Worm (Caenorhabditis elegans): ENCODE data around the gene F17C11.26.

The F17C11.26 gene

DNA sequence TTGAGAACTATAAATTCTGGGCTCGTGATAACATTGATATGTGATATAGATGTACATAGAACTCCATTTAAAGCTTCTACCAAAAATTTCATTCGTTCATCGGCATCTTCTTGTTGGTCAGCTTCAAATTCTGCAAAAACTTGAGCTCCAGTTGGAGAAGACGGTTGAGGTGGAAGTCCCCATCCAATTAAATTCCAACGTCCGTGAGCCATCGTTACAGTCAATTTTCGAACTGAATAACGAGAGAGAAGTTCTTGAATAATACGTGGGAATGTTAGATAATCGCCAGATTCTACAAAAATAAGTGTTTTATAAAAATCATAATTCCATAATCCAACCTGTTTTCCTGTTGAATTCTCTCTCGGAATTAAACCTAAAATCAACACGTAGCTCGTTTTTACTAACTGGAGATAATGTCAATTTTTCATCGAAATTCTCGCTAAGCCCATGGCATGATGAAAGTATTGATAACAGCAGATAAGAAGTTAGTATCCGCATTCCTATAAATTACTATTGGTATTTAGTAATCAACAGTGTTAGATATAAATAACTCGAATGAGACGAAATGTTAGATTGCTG, 17.2 kb downstream of the F17C11.26 start, which contains the start of gene pigt-1:
Gene pigt-1 (minus strand): TSS at position 500 of the 579 bp plus-strand sequence.
- TF ChIP-seq mec-3 (tag; optimal IDR thresholded peaks at IDR 0.05; ENCODE audit: borderline replicate concordance), result no peak

DNA sequence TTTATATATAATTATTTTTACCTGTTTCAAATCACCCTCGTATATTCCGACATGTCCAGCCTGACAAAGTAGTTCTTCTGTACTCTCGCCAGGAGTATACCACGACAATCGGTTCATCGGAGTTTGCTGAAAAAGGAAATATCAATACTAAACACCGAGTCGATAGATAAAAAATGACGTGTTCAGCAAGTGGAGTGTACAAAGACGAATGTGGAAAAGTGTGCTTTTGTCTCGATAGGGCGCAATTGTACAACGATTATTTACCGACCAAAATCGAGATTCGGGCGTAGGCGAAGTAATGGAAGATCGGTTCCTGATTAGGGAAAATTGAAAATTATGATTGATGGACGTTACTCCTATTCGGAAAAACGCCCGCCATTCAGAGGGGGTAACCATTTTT, 19.3 kb downstream of the F17C11.26 start, which contains the start of gene vps-36:
Gene vps-36 (minus strand): TSS at position 126 of the 400 bp plus-strand sequence.
- TF ChIP-seq elt-2 (tag; optimal IDR thresholded peaks at IDR 0.05) (peak; percentile 14), ceh-34 (tag; optimal IDR thresholded peaks at IDR 0.05) (no peak), ceh-24 (tag; optimal IDR thresholded peaks at IDR 0.05) (no peak)

DNA sequence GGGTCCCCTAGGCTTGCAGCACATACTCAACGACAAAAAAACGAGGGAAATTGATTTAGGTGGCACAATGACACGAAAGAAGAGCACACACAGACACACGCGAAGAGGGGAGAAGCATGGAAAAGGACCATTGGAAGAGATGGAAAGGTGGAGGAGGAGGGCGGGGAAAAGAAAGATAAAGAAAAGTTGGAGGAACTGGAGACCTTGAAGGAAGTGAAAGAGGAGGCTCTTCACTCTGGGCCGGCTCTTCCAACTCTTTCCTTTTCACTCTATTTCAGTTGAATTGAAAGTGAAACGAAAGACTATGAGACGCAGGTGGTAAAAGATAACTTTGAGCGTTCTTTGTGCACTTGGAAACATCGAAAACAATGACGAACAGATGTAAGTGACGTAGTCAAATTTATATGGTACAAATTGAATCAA, 20.2 kb downstream of the F17C11.26 start:
- TF ChIP-seq ceh-14 (tag; optimal IDR thresholded peaks at IDR 0.05) (peak; percentile 75), ceh-34 (tag; optimal IDR thresholded peaks at IDR 0.05) (peak; percentile 44), tbx-2 (tag; optimal IDR thresholded peaks at IDR 0.05) (peak; percentile 48), C08G9.2 (tag; optimal IDR thresholded peaks at IDR 0.05) (peak; percentile 22), mec-3 (tag; optimal IDR thresholded peaks at IDR 0.05; ENCODE audit: borderline replicate concordance) (peak; percentile 49), ceh-18 (tag; optimal IDR thresholded peaks at IDR 0.05) (peak; percentile 93), unc-42 (tag; optimal IDR thresholded peaks at IDR 0.05) (peak; percentile 94), hlh-30 (tag; optimal IDR thresholded peaks at IDR 0.05; ENCODE audit: insufficient read depth) (no peak), ahr-1 (tag; optimal IDR thresholded peaks at IDR 0.05) (no peak), ceh-31 (tag; optimal IDR thresholded peaks at IDR 0.05) (peak; percentile 62), fax-1 (tag; optimal IDR thresholded peaks at IDR 0.05) (peak; percentile 27), rnt-1 (tag; optimal IDR thresholded peaks at IDR 0.05) (peak; percentile 48), nfya-1 (tag; optimal IDR thresholded peaks at IDR 0.05) (peak; percentile 1), unc-55 (GFP tag; optimal IDR thresholded peaks at IDR 0.05) (peak; percentile 68), ref-2 (tag; optimal IDR thresholded peaks at IDR 0.05) (peak; percentile 25), syd-9 (tag; optimal IDR thresholded peaks at IDR 0.05) (no peak), ama-1 (optimal IDR thresholded peaks at IDR 0.05) (no peak)

DNA sequence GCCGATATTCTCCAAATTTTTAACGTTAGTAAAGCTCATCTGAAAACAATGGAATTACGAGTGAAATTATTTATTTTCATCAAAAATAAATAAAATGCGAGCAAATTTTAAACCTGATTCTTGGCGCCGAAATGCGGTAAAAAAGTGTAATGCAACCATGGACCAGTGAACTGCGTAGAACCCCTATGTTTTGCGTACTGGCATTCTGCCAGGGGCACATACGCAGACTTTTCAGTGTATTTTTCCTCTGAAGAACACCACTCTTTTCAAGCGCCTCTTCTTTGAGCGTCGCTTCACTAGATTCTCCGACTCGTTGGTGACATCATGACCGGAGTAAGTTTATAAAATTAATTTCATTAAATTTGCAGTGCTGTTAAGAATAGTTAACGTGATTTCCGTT, 24.3 kb downstream of the F17C11.26 start, which contains the start of the genes ctf-4 and eef-1G:
Gene ctf-4 (minus strand): TSS at position 39 of the 400 bp plus-strand sequence.
Gene eef-1G (plus strand): TSS at position 219 of the 400 bp plus-strand sequence.
- peak; percentile 72 for TF ChIP-seq ref-2 (tag; optimal IDR thresholded peaks at IDR 0.05)
- peak; percentile 41 for TF ChIP-seq pat-9 (tag; optimal IDR thresholded peaks at IDR 0.05)
- no peak for TF ChIP-seq ceh-19 (GFP tag; optimal IDR thresholded peaks at IDR 0.05)
- peak; percentile 25 for TF ChIP-seq syd-9 (tag; optimal IDR thresholded peaks at IDR 0.05)
- TF ChIP-seq ceh-18 (tag; optimal IDR thresholded peaks at IDR 0.05), result peak; percentile 62
- no peak for TF ChIP-seq gmeb-2 (tag; optimal IDR thresholded peaks at IDR 0.05)
- peak; percentile 18 for TF ChIP-seq ceh-2 (tag; optimal IDR thresholded peaks at IDR 0.05)
- peak; percentile 52 for TF ChIP-seq unc-42 (tag; optimal IDR thresholded peaks at IDR 0.05)
- peak; percentile 30 for TF ChIP-seq ceh-14 (tag; optimal IDR thresholded peaks at IDR 0.05)
- TF ChIP-seq tbx-2 (tag; optimal IDR thresholded peaks at IDR 0.05), result peak; percentile 72
- TF ChIP-seq ceh-9 (tag; optimal IDR thresholded peaks at IDR 0.05), result no peak
- no peak for TF ChIP-seq C38D4.7 (GFP tag; optimal IDR thresholded peaks at IDR 0.05)
- TF ChIP-seq K02D7.2 (tag; optimal IDR thresholded peaks at IDR 0.05), result no peak
- peak; percentile 18 for TF ChIP-seq ceh-24 (tag; optimal IDR thresholded peaks at IDR 0.05)
- TF ChIP-seq unc-55 (GFP tag; optimal IDR thresholded peaks at IDR 0.05), result peak; percentile 85
- no peak for TF ChIP-seq ceh-30 (tag; optimal IDR thresholded peaks at IDR 0.05)
- no peak for TF ChIP-seq odd-2 (tag; optimal IDR thresholded peaks at IDR 0.05)
- peak; percentile 69 for TF ChIP-seq ceh-34 (tag; optimal IDR thresholded peaks at IDR 0.05)
- TF ChIP-seq dve-1 (tag; optimal IDR thresholded peaks at IDR 0.05), result peak; percentile 85
- peak; percentile 88 for TF ChIP-seq nfya-1 (tag; optimal IDR thresholded peaks at IDR 0.05)
- TF ChIP-seq ceh-48 (tag; optimal IDR thresholded peaks at IDR 0.05), result no peak
- no peak for TF ChIP-seq hlh-13 (GFP tag; optimal IDR thresholded peaks at IDR 0.05)
- TF ChIP-seq hlh-8 (tag; optimal IDR thresholded peaks at IDR 0.05), result peak; percentile 28
- no peak for TF ChIP-seq unc-86 (tag; optimal IDR thresholded peaks at IDR 0.05)
- TF ChIP-seq mec-3 (tag; optimal IDR thresholded peaks at IDR 0.05; ENCODE audit: borderline replicate concordance), result no peak
- TF ChIP-seq hlh-30 (tag; optimal IDR thresholded peaks at IDR 0.05; ENCODE audit: insufficient read depth), result peak; percentile 18
- peak; percentile 5 for TF ChIP-seq pros-1 (tag; optimal IDR thresholded peaks at IDR 0.05)
- peak; percentile 29 for TF ChIP-seq ets-4 (tag; optimal IDR thresholded peaks at IDR 0.05)
- TF ChIP-seq ceh-31 (tag; optimal IDR thresholded peaks at IDR 0.05), result peak; percentile 64
- no peak for TF ChIP-seq pha-4 (tag; optimal IDR thresholded peaks at IDR 0.05)
- TF ChIP-seq rnt-1 (tag; optimal IDR thresholded peaks at IDR 0.05), result peak; percentile 90
- peak; percentile 62 for TF ChIP-seq pqm-1 (tag; optimal IDR thresholded peaks at IDR 0.05)

Data from whole organism, late embryonic.